Worm (Caenorhabditis elegans) whole organism, young adult: ENCODE data around the gene jip-1.

Experiments
- B0261.1 ChIP-seq: sonication (generic microtip); optimal IDR thresholded peaks from 2 replicates; lab custom pipeline; 2016; ENCODE audit warnings: mild to moderate bottlenecking, missing genetic modification characterization, moderate library complexity, missing compliant biosample characterization
- B0336.3 ChIP-seq: fragments of 200-800 bp; sonication (Bioruptor generic); IDR thresholded peaks from 2 replicates; pipeline ENCODE4 v1.3.6; 2022; ENCODE audit warnings: missing genetic modification characterization, missing compliant biosample characterization
- F33H1.4 ChIP-seq: fragments of 200-800 bp; sonication (Bioruptor generic); IDR thresholded peaks from 2 replicates; pipeline ENCODE4 v1.3.6; 2022; ENCODE audit warnings: missing genetic modification reagents, missing genetic modification characterization, missing compliant biosample characterization
- F39B2.1 ChIP-seq: fragments of 200-800 bp; sonication (Bioruptor generic); IDR thresholded peaks from 2 replicates; pipeline ENCODE4 v1.3.6; 2022; ENCODE audit warnings: missing genetic modification reagents, missing genetic modification characterization, missing compliant biosample characterization
- F57A8.1 ChIP-seq: fragments of 200-800 bp; sonication (Bioruptor generic); optimal IDR thresholded peaks from 2 replicates; lab custom pipeline; 2018; ENCODE audit warnings: mild to moderate bottlenecking, missing genetic modification characterization, moderate library complexity, missing compliant biosample characterization
- K11D2.4 ChIP-seq: fragments of 200-800 bp; sonication (Bioruptor generic); IDR thresholded peaks from 2 replicates; pipeline ENCODE4 v1.3.6; 2022; ENCODE audit warnings: missing genetic modification reagents, missing genetic modification characterization, missing compliant biosample characterization
- T26A5.8 ChIP-seq: sonication (generic microtip); optimal IDR thresholded peaks from 2 replicates; lab custom pipeline; 2016; ENCODE audit warnings: missing genetic modification characterization, missing compliant biosample characterization
- Y53G8AR.9 ChIP-seq: fragments of 200-800 bp; sonication (Bioruptor generic); conservative IDR thresholded peaks from 2 replicates; pipeline ENCODE4 v1.3.6; 2022; ENCODE audit warnings: missing genetic modification reagents, missing genetic modification characterization, missing compliant biosample characterization
- Y67H2A.10 ChIP-seq: fragments of 200-800 bp; sonication (Bioruptor generic); conservative IDR thresholded peaks from 2 replicates; pipeline ENCODE4 v1.3.6; 2022; ENCODE audit warnings: missing genetic modification reagents, missing genetic modification characterization, missing compliant biosample characterization
- akir-1 ChIP-seq: fragments of 200-800 bp; sonication (Bioruptor generic); optimal IDR thresholded peaks from 2 replicates; lab custom pipeline; 2018; ENCODE audit warnings: mild to moderate bottlenecking, missing genetic modification characterization, moderate library complexity, missing compliant biosample characterization
- atf-7 ChIP-seq: sonication (generic microtip); optimal IDR thresholded peaks from 2 replicates; lab custom pipeline; 2017; ENCODE audit warnings: mild to moderate bottlenecking, missing genetic modification characterization, missing compliant biosample characterization
- attf-5 ChIP-seq: fragments of 200-800 bp; sonication (Bioruptor generic); optimal IDR thresholded peaks from 2 replicates; lab custom pipeline; 2018; ENCODE audit warnings: mild to moderate bottlenecking, missing genetic modification characterization, missing compliant biosample characterization
- cebp-1 ChIP-seq, 2 experiments: fragments of 200-800 bp in 1 of 2; sonication (Bioruptor generic) in 1 of 2; sonication (generic microtip) in 1 of 2; IDR thresholded peaks in 1 of 2; optimal IDR thresholded peaks in 1 of 2; 2 replicates each; pipeline versions ENCODE4 v1.3.6 to Lab custom; 2017 to 2022; ENCODE audit warnings: missing compliant biosample characterization in 2 of 2, missing genetic modification characterization in 2 of 2, mild to moderate bottlenecking in 1 of 2, missing genetic modification reagents in 1 of 2, moderate library complexity in 1 of 2
- ceh-100 ChIP-seq: fragments of 200-800 bp; sonication (Bioruptor generic); IDR thresholded peaks from 2 replicates; pipeline ENCODE4 v1.3.6; 2022; ENCODE audit warnings: missing genetic modification reagents, missing genetic modification characterization, missing compliant biosample characterization
- ceh-27 ChIP-seq: fragments of 200-800 bp; sonication (Bioruptor generic); optimal IDR thresholded peaks from 2 replicates; lab custom pipeline; 2018; ENCODE audit warnings: mild to moderate bottlenecking, missing genetic modification characterization, moderate library complexity, missing compliant biosample characterization
- ceh-58 ChIP-seq: fragments of 200-800 bp; sonication (Bioruptor generic); IDR thresholded peaks from 2 replicates; pipeline ENCODE4 v1.3.6; 2022; ENCODE audit warnings: missing genetic modification characterization, missing compliant biosample characterization
- chd-7 ChIP-seq: sonication (generic microtip); optimal IDR thresholded peaks from 2 replicates; lab custom pipeline; 2016; ENCODE audit warnings: mild to moderate bottlenecking, missing genetic modification characterization, moderate library complexity, missing compliant biosample characterization
- dox-1 ChIP-seq: fragments of 200-800 bp; sonication (Bioruptor generic); IDR thresholded peaks from 2 replicates; pipeline ENCODE4 v1.3.6; 2022; ENCODE audit warnings: missing genetic modification reagents, missing genetic modification characterization, missing compliant biosample characterization
- dpff-1 ChIP-seq: sonication (generic microtip); optimal IDR thresholded peaks from 2 replicates; lab custom pipeline; 2017; ENCODE audit warnings: mild to moderate bottlenecking, missing genetic modification characterization, missing compliant biosample characterization
- dpl-1 ChIP-seq: fragments of 150-350 bp; optimal IDR thresholded peaks from 2 replicates; lab custom pipeline; 2014; ENCODE audit warnings: missing biosample characterization, missing genetic modification reagents, missing genetic modification characterization
- efl-1 ChIP-seq: fragments of 150-350 bp; optimal IDR thresholded peaks from 2 replicates; lab custom pipeline; 2014; ENCODE audit warnings: missing biosample characterization, missing genetic modification reagents, missing genetic modification characterization
- egrh-3 ChIP-seq: fragments of 200-800 bp; sonication (Bioruptor generic); IDR thresholded peaks from 2 replicates; pipeline ENCODE4 v1.3.6; 2022; ENCODE audit warnings: missing genetic modification reagents, missing genetic modification characterization, missing compliant biosample characterization
- ets-4 ChIP-seq: fragments of 200-800 bp; sonication (Bioruptor generic); optimal IDR thresholded peaks from 2 replicates; lab custom pipeline; 2018; ENCODE audit warnings: mild to moderate bottlenecking, missing genetic modification characterization, missing compliant biosample characterization
- fkh-3 ChIP-seq: sonication (generic microtip); optimal IDR thresholded peaks from 2 replicates; lab custom pipeline; 2016; ENCODE audit warnings: mild to moderate bottlenecking, missing genetic modification characterization, missing compliant biosample characterization
- hrde-1 ChIP-seq: sonication (generic microtip); optimal IDR thresholded peaks from 2 replicates; lab custom pipeline; 2016; ENCODE audit warnings: missing genetic modification characterization, mild to moderate bottlenecking, missing compliant biosample characterization, moderate library complexity, missing genotype, missing genetic modification reagents, borderline replicate concordance
- lin-40 ChIP-seq: sonication (generic microtip); optimal IDR thresholded peaks from 2 replicates; lab custom pipeline; 2016; ENCODE audit warnings: missing genetic modification characterization, mild to moderate bottlenecking, missing compliant biosample characterization, missing genotype, missing genetic modification reagents
- lsl-1 ChIP-seq: fragments of 200-800 bp; sonication (Bioruptor generic); optimal IDR thresholded peaks from 2 replicates; lab custom pipeline; 2018; ENCODE audit warnings: mild to moderate bottlenecking, missing genetic modification characterization, moderate library complexity, missing compliant biosample characterization
- madf-3 ChIP-seq: fragments of 200-800 bp; sonication (Bioruptor generic); IDR thresholded peaks from 2 replicates; pipeline ENCODE4 v1.3.6; 2022; ENCODE audit warnings: missing genetic modification reagents, missing genetic modification characterization, missing compliant biosample characterization
- madf-6 ChIP-seq: fragments of 200-800 bp; sonication (Bioruptor generic); IDR thresholded peaks from 2 replicates; pipeline ENCODE4 v1.3.6; 2022; ENCODE audit warnings: missing genetic modification reagents, missing genetic modification characterization, missing compliant biosample characterization
- madf-8 ChIP-seq: fragments of 200-800 bp; sonication (Bioruptor generic); conservative IDR thresholded peaks from 2 replicates; pipeline ENCODE4 v1.3.6; 2022; ENCODE audit warnings: missing genetic modification reagents, missing genetic modification characterization, missing compliant biosample characterization
- mcd-1 ChIP-seq: fragments of 200-800 bp; sonication (Bioruptor generic); IDR thresholded peaks from 2 replicates; pipeline ENCODE4 v1.3.6; 2022; ENCODE audit warnings: missing genetic modification reagents, missing genetic modification characterization, missing compliant biosample characterization
- mel-28 ChIP-seq: sonication (generic microtip); optimal IDR thresholded peaks from 2 replicates; lab custom pipeline; 2016; ENCODE audit warnings: borderline replicate concordance, mild to moderate bottlenecking, missing genetic modification characterization, missing compliant biosample characterization
- mxl-1 ChIP-seq: sonication (generic microtip); optimal IDR thresholded peaks from 2 replicates; lab custom pipeline; 2016; ENCODE audit warnings: missing genetic modification characterization, missing compliant biosample characterization
- pbrm-1 ChIP-seq: fragments of 200-800 bp; sonication (Bioruptor generic); IDR thresholded peaks from 2 replicates; pipeline ENCODE4 v1.3.6; 2022; ENCODE audit warnings: missing genetic modification reagents, missing genetic modification characterization, missing compliant biosample characterization
- rcor-1 ChIP-seq: fragments of 200-800 bp; sonication (Bioruptor generic); IDR thresholded peaks from 2 replicates; pipeline ENCODE4 v1.3.6; 2022; ENCODE audit warnings: missing genetic modification reagents, missing genetic modification characterization, missing compliant biosample characterization
- rec-8 ChIP-seq, 2 experiments: sonication (generic microtip); optimal IDR thresholded peaks; 2 replicates each; lab custom pipeline; 2016; ENCODE audit warnings: mild to moderate bottlenecking in 2 of 2, missing genetic modification characterization in 2 of 2, missing genetic modification reagents in 2 of 2, missing genotype in 2 of 2, missing biosample characterization in 1 of 2, missing compliant biosample characterization in 1 of 2, moderate library complexity in 1 of 2
- rpc-1 ChIP-seq, 2 experiments: fragments of 150-350 bp in 1 of 2; sonication (generic microtip) in 1 of 2; optimal IDR thresholded peaks; 2 replicates each; lab custom pipeline; 2014 to 2018; ENCODE audit warnings: missing biosample characterization in 1 of 2, missing genetic modification characterization in 1 of 2, missing genetic modification reagents in 1 of 2, missing genotype in 1 of 2
- tbp1 ChIP-seq: fragments of 200-800 bp; sonication (Bioruptor generic); optimal IDR thresholded peaks from 2 replicates; lab custom pipeline; 2018; ENCODE audit warnings: mild to moderate bottlenecking, missing genetic modification characterization, missing compliant biosample characterization
- tbx-9 ChIP-seq: sonication (generic microtip); optimal IDR thresholded peaks from 2 replicates; lab custom pipeline; 2016; ENCODE audit warnings: borderline replicate concordance, missing genetic modification characterization, inconsistent platforms, missing compliant biosample characterization
- unc-130 ChIP-seq: sonication (generic microtip); optimal IDR thresholded peaks from 2 replicates; lab custom pipeline; 2016; ENCODE audit warnings: missing genetic modification reagents, missing genetic modification characterization, missing compliant biosample characterization
- zfh-2 ChIP-seq: fragments of 200-800 bp; sonication (Bioruptor generic); conservative IDR thresholded peaks from 2 replicates; pipeline ENCODE4 v1.3.6; 2022; ENCODE audit warnings: missing genetic modification reagents, missing genetic modification characterization, missing compliant biosample characterization
- zim-3 ChIP-seq: sonication (generic microtip); optimal IDR thresholded peaks from 2 replicates; lab custom pipeline; 2017; ENCODE audit warnings: mild to moderate bottlenecking, missing genetic modification characterization, moderate library complexity, missing compliant biosample characterization
- ztf-18 ChIP-seq: sonication (generic microtip); optimal IDR thresholded peaks from 2 replicates; lab custom pipeline; 2016; ENCODE audit warnings: missing genotype, mild to moderate bottlenecking, missing genetic modification characterization, missing compliant biosample characterization
- ztf-25 ChIP-seq: fragments of 200-800 bp; sonication (Bioruptor generic); IDR thresholded peaks from 2 replicates; pipeline ENCODE4 v1.3.6; 2022; ENCODE audit warnings: missing genetic modification reagents, missing genetic modification characterization, missing compliant biosample characterization
- ztf-28 ChIP-seq: fragments of 200-800 bp; sonication (Bioruptor generic); IDR thresholded peaks from 2 replicates; pipeline ENCODE4 v1.3.6; 2022; ENCODE audit warnings: missing genetic modification reagents, missing genetic modification characterization, missing compliant biosample characterization
- ztf-3 ChIP-seq: fragments of 200-800 bp; sonication (Bioruptor generic); optimal IDR thresholded peaks from 2 replicates; lab custom pipeline; 2018; ENCODE audit warnings: mild to moderate bottlenecking, missing genetic modification characterization, missing compliant biosample characterization

The jip-1 gene

DNA sequence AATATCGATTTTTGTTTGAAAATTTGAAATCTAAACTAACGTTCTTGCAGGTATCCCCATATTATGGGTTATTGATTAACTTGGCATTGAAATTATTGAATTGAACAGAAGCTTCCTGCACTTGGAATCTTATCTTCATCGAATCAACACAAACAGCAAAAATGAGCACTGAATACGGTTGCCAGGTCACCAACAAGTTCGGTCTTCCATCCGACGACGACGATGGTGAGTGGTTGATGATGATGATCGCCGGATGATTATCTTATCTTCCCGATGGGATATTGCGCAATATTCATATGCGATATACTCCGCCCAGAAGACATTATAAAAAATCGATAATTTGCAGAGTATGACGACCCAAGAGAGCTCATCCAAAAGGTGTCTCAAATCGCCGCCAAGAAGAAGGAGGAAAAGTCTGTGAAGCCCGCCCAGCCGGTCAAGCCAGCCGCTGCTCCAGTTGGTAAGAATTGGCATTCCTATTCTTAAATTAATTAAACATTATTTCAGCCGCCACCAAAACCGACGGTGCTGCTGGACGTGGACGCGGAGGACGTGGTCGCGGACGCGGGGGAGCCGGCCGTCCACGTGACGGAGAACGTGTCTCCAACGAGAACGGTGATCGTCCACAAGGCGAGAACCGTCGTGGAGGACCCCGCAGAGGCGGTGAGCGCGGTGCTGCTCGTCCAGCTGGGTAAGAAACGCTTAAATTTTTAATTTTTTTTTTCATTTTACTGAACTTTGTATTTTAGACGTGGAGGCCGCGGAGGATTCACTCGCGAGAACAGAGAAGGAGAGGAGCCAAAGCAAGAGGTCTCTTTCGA is 5.6 kb upstream of the jip-1 start, which contains the start of gene vig-1 (continued):
- no peak for TF ChIP-seq ztf-25 (GFP tag; lab: Robert Waterston, UW)
- no peak for TF ChIP-seq ztf-18 (tag; lab: Kevin White, UChicago)
- no peak for TF ChIP-seq Y67H2A.10 (GFP tag; lab: Robert Waterston, UW)
- no peak for TF ChIP-seq madf-8 (GFP tag; lab: Robert Waterston, UW)
- no peak for TF ChIP-seq akir-1 (GFP tag; lab: Kevin White, UChicago)
- TF ChIP-seq lsl-1 (GFP tag; lab: Kevin White, UChicago) = peak; percentile 46
- no peak for TF ChIP-seq atf-7 (tag; lab: Kevin White, UChicago)
- TF ChIP-seq rcor-1 (GFP tag; lab: Robert Waterston, UW) = no peak
- no peak for TF ChIP-seq chd-7 (tag; lab: Kevin White, UChicago)
- peak; percentile 57; the same call in 1 of the 2 replicates for TF ChIP-seq Y53G8AR.9 (GFP tag; lab: Robert Waterston, UW)
- no peak for TF ChIP-seq unc-130 (GFP tag; lab: Kevin White, UChicago)
- no peak for TF ChIP-seq mel-28 (tag; lab: Kevin White, UChicago)
- TF ChIP-seq pbrm-1 (GFP tag; lab: Robert Waterston, UW) = no peak
- TF ChIP-seq F33H1.4 (GFP tag; lab: Robert Waterston, UW) = peak; percentile 20; the same call in 1 of the 2 replicates
- TF ChIP-seq madf-3 (GFP tag; lab: Robert Waterston, UW) = peak; percentile 27; the same call in 1 of the 2 replicates
- no peak for TF ChIP-seq F39B2.1 (GFP tag; lab: Robert Waterston, UW)
- no peak for TF ChIP-seq tbp1 (GFP tag; lab: Kevin White, UChicago)
- TF ChIP-seq madf-6 (GFP tag; lab: Robert Waterston, UW) = peak; percentile 8; the same call in 1 of the 2 replicates
- TF ChIP-seq egrh-3 (GFP tag; lab: Robert Waterston, UW) = peak; percentile 88
- no peak for TF ChIP-seq rpc-1 (optimal IDR thresholded peaks at IDR 0.05; lab: Kevin White, UChicago)
- TF ChIP-seq rpc-1 (tag; optimal IDR thresholded peaks at IDR 0.05; lab: Kevin White, UChicago) = no peak
- TF ChIP-seq zfh-2 (GFP tag; lab: Robert Waterston, UW) = peak; percentile 90
- no peak for TF ChIP-seq ceh-58
- no peak for TF ChIP-seq ceh-27 (GFP tag; lab: Kevin White, UChicago)
- no peak for TF ChIP-seq K11D2.4 (GFP tag; lab: Robert Waterston, UW)
- no peak for TF ChIP-seq F57A8.1 (GFP tag; lab: Kevin White, UChicago)
- no peak for TF ChIP-seq B0261.1 (tag; lab: Kevin White, UChicago)
- TF ChIP-seq ztf-3 (GFP tag; lab: Kevin White, UChicago) = no peak
- TF ChIP-seq dpff-1 (tag; lab: Kevin White, UChicago) = no peak
- TF ChIP-seq T26A5.8 (tag; lab: Kevin White, UChicago) = no peak
- no peak for TF ChIP-seq mxl-1 (tag; lab: Kevin White, UChicago)
- peak; percentile 66 for TF ChIP-seq dox-1
- no peak for TF ChIP-seq dpl-1 (GFP tag; lab: Kevin White, UChicago)
- no peak for TF ChIP-seq hrde-1 (tag; lab: Kevin White, UChicago)
- no peak for TF ChIP-seq fkh-3 (tag; lab: Kevin White, UChicago)
- TF ChIP-seq ztf-28 = no peak
- TF ChIP-seq B0336.3 (GFP tag; lab: Robert Waterston, UW) = peak; percentile 59
- no peak for TF ChIP-seq cebp-1 (GFP tag; IDR thresholded peaks at IDR 0.05; lab: Robert Waterston, UW)
- peak; percentile 28 for TF ChIP-seq cebp-1 (tag; optimal IDR thresholded peaks at IDR 0.05; lab: Kevin White, UChicago)
- peak; percentile 24 for TF ChIP-seq attf-5
- no peak for TF ChIP-seq ets-4 (GFP tag; lab: Kevin White, UChicago)
- TF ChIP-seq lin-40 (tag; lab: Kevin White, UChicago) = no peak
- TF ChIP-seq rec-8 (tag; optimal IDR thresholded peaks at IDR 0.05; lab: Kevin White, UChicago) = no peak
- TF ChIP-seq efl-1 = no peak
- no peak for TF ChIP-seq ceh-100 (GFP tag; lab: Robert Waterston, UW)
- TF ChIP-seq tbx-9 (tag; lab: Kevin White, UChicago) = no peak
- TF ChIP-seq mcd-1 (GFP tag; lab: Robert Waterston, UW) = peak; percentile 58
- no peak for TF ChIP-seq zim-3 (tag; lab: Kevin White, UChicago)
